Fruit fly (Drosophila melanogaster) S2 (cell line): ENCODE data around the gene CG12096.

Experiments
- CG8478 ChIP-seq: fragments of >200 bp; optimal IDR thresholded peaks from 2 replicates; lab custom pipeline; 2018
- CTCF ChIP-seq, 2 experiments: fragments of >200 bp; optimal IDR thresholded peaks; 2 replicates each; lab custom pipeline; 2018

DNA sequence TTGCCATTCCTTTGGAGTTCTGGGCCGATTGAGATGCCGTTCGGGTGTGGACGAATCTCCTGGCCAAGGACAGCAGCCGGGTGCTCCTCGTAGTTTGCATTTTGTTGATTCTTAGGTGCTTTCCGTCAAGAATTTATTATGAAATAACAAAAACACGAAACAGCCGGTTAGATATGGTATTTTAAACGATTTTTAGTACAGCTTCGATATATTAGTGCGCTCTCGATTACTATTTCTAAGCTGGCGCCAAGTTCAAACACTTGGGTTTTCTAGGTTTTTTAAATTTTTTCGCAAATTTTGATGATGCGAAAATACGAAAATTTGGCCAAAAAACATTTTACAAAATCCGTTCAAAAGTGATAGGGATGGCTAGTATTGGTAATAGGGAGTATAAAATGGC is 34.8 kb downstream of the CG12096 start, which contains the start of gene Coq5:
- no peak for TF ChIP-seq CTCF (optimal IDR thresholded peaks at IDR 0.05; lab: Kevin White, UChicago)
- no peak for TF ChIP-seq CG8478
